Worm (Caenorhabditis elegans): Measurements from ENCODE around the gene krr-1.

krr-1 gene

ce11 chrV:7196498-7196966 is 34.5 kb upstream of the krr-1 start, which contains the start of gene F09G2.2 (continued):
- TF ChIP-seq mxl-1 (tag; optimal IDR thresholded peaks at IDR 0.05) (peak; percentile 5), hlh-26 (GFP tag; conservative IDR thresholded peaks at IDR 0.05) (no peak), T07F8.4 (tag; optimal IDR thresholded peaks at IDR 0.05) (no peak), F10E7.11 (tag; optimal IDR thresholded peaks at IDR 0.05) (no peak), D2030.7 (GFP tag; IDR thresholded peaks at IDR 0.05) (peak; percentile 88), F37B4.10 (GFP tag; IDR thresholded peaks at IDR 0.05) (no peak), K12H6.12 (tag; optimal IDR thresholded peaks at IDR 0.05) (peak; percentile 79), ceh-79 (tag; optimal IDR thresholded peaks at IDR 0.05) (no peak), dpl-1 (GFP tag; optimal IDR thresholded peaks at IDR 0.05) (peak; percentile 90), ztf-25 (GFP tag; IDR thresholded peaks at IDR 0.05) (0 out of 2 replicates have a peak, but pooled peaks have one; percentile 40), sptf-2 (GFP tag; optimal IDR thresholded peaks at IDR 0.05) (no peak), ccch-3 (GFP tag; optimal IDR thresholded peaks at IDR 0.05) (no peak), zfh-2 (GFP tag; conservative IDR thresholded peaks at IDR 0.05) (peak; percentile 90), ztf-26 (tag; optimal IDR thresholded peaks at IDR 0.05) (peak; percentile 85), ztf-18 (tag; optimal IDR thresholded peaks at IDR 0.05) (peak; percentile 70), B0035.1 (tag; optimal IDR thresholded peaks at IDR 0.05) (peak; percentile 0), F39B2.1 (GFP tag; IDR thresholded peaks at IDR 0.05) (no peak), unc-62 (GFP tag; optimal IDR thresholded peaks at IDR 0.05) (peak; percentile 13), F52B5.7 (tag; optimal IDR thresholded peaks at IDR 0.05) (no peak), lsy-27 (tag; optimal IDR thresholded peaks at IDR 0.05; ENCODE audit: borderline replicate concordance, insufficient read depth) (no peak), F55B11.4 (tag; optimal IDR thresholded peaks at IDR 0.05; ENCODE audit: borderline replicate concordance, insufficient read depth) (no peak), tbx-9 (tag; optimal IDR thresholded peaks at IDR 0.05; ENCODE audit: borderline replicate concordance) (no peak), F57C9.4 (tag; optimal IDR thresholded peaks at IDR 0.05) (no peak), F22D6.2 (tag; optimal IDR thresholded peaks at IDR 0.05) (peak; percentile 57), let-607 (tag; optimal IDR thresholded peaks at IDR 0.05) (peak; percentile 2 to 69), egl-18 (GFP tag; IDR thresholded peaks at IDR 0.05) (no peak), tbp1 (GFP tag; optimal IDR thresholded peaks at IDR 0.05) (peak; percentile 72), dox-1 (GFP tag; IDR thresholded peaks at IDR 0.05) (peak; percentile 96), Y79H2A.3 (GFP tag; conservative IDR thresholded peaks at IDR 0.05) (no peak), ceh-58 (GFP tag; IDR thresholded peaks at IDR 0.05) (no peak), ztf-6 (GFP tag; IDR thresholded peaks at IDR 0.05) (no peak), B0019.2 (GFP tag; conservative IDR thresholded peaks at IDR 0.05) (0 out of 2 replicates have a peak, but pooled peaks have one; percentile 53), snpc-3.4 (tag; optimal IDR thresholded peaks at IDR 0.05) (peak; percentile 88), mel-28 (tag; optimal IDR thresholded peaks at IDR 0.05; ENCODE audit: borderline replicate concordance) (no peak), nfyb-1 (GFP tag; IDR thresholded peaks at IDR 0.05) (peak; percentile 92), hrde-1 (tag; optimal IDR thresholded peaks at IDR 0.05; ENCODE audit: borderline replicate concordance) (peak; percentile 14), madf-3 (GFP tag; IDR thresholded peaks at IDR 0.05) (peak; percentile 100), nfya-2 (GFP tag; IDR thresholded peaks at IDR 0.05) (no peak), mes-4 (tag; optimal IDR thresholded peaks at IDR 0.05) (no peak), lin-26 (GFP tag; IDR thresholded peaks at IDR 0.05) (no peak), efl-1 (GFP tag; optimal IDR thresholded peaks at IDR 0.05) (peak; percentile 88), nhr-120 (GFP tag; IDR thresholded peaks at IDR 0.05) (no peak), athp-1 (tag; optimal IDR thresholded peaks at IDR 0.05) (peak; percentile 66), ama-1 (optimal IDR thresholded peaks at IDR 0.05) (no peak), ama-1 (GFP tag; optimal IDR thresholded peaks at IDR 0.05) (no peak), egl-44 (GFP tag; IDR thresholded peaks at IDR 0.05) (peak; percentile 52; the same call in 1 of the 2 replicates), lag-1 (GFP tag; IDR thresholded peaks at IDR 0.05) (no peak), madf-8 (GFP tag; conservative IDR thresholded peaks at IDR 0.05) (peak; percentile 82), ets-4 (GFP tag; optimal IDR thresholded peaks at IDR 0.05) (peak; percentile 42)
